Fruit fly (Drosophila melanogaster) whole organism, embryonic: ENCODE results near the gene CG11703.

Experiments used
- B-H2 ChIP-seq: fragments of 200-800 bp; sonication (Bioruptor generic); optimal IDR thresholded peaks from 2 replicates; lab custom pipeline; 2018; ENCODE audit warnings: missing biosample characterization, mild to moderate bottlenecking, missing genetic modification characterization
- Blimp-1 ChIP-seq: fragments of 200-800 bp; sonication (Bioruptor generic); optimal IDR thresholded peaks from 3 replicates; lab custom pipeline; 2018; ENCODE audit warnings: missing biosample characterization, missing genetic modification characterization, mild to moderate bottlenecking, moderate library complexity, missing genetic modification reagents
- CG10267 ChIP-seq: fragments of 200-800 bp; sonication (Bioruptor generic); optimal IDR thresholded peaks from 2 replicates; lab custom pipeline; 2018; ENCODE audit warnings: missing biosample characterization, mild to moderate bottlenecking, missing genetic modification characterization, moderate library complexity
- CG10274 ChIP-seq: fragments of 200-800 bp; sonication (Bioruptor generic); optimal IDR thresholded peaks from 3 replicates; lab custom pipeline; 2017; ENCODE audit warnings: missing biosample characterization, mild to moderate bottlenecking, missing genetic modification characterization
- CG11247 ChIP-seq: fragments of 200-800 bp; sonication (Bioruptor generic); IDR thresholded peaks from 2 replicates; pipeline ENCODE4 v1.3.6; 2022; ENCODE audit warnings: missing biosample characterization, missing genetic modification characterization
- CG12391 ChIP-seq: fragments of 200-800 bp; sonication (Bioruptor generic); optimal IDR thresholded peaks from 3 replicates; lab custom pipeline; 2018; ENCODE audit warnings: missing biosample characterization, mild to moderate bottlenecking, missing genetic modification characterization, moderate library complexity
- CG13424 ChIP-seq: fragments of 200-800 bp; sonication (Bioruptor generic); optimal IDR thresholded peaks from 2 replicates; lab custom pipeline; 2019; ENCODE audit warnings: missing biosample characterization, mild to moderate bottlenecking, missing genetic modification characterization, moderate library complexity
- CG13775 ChIP-seq: fragments of 200-800 bp; sonication (Bioruptor generic); optimal IDR thresholded peaks from 3 replicates; lab custom pipeline; 2017; ENCODE audit warnings: missing biosample characterization, mild to moderate bottlenecking, missing genetic modification characterization
- CG13894 ChIP-seq: fragments of 200-800 bp; sonication (Bioruptor generic); optimal IDR thresholded peaks from 3 replicates; lab custom pipeline; 2018; ENCODE audit warnings: missing biosample characterization, mild to moderate bottlenecking, missing genetic modification characterization, moderate library complexity
- CG14710 ChIP-seq: fragments of 200-800 bp; sonication (Bioruptor generic); optimal IDR thresholded peaks from 3 replicates; lab custom pipeline; 2019; ENCODE audit warnings: missing biosample characterization, mild to moderate bottlenecking, missing genetic modification characterization, moderate library complexity
- CG15479 ChIP-seq: fragments of 200-800 bp; sonication (Bioruptor generic); optimal IDR thresholded peaks from 3 replicates; lab custom pipeline; 2019; ENCODE audit warnings: missing biosample characterization, mild to moderate bottlenecking, missing genetic modification characterization, moderate library complexity
- CG15696 ChIP-seq: fragments of 200-800 bp; sonication (Bioruptor generic); optimal IDR thresholded peaks from 2 replicates; lab custom pipeline; 2019; ENCODE audit warnings: missing biosample characterization, mild to moderate bottlenecking, missing genetic modification characterization, moderate library complexity
- CG17328 ChIP-seq: fragments of 200-800 bp; sonication (Bioruptor generic); IDR thresholded peaks from 2 replicates; pipeline ENCODE4 v1.3.6; 2022; ENCODE audit warnings: missing biosample characterization, missing genetic modification characterization
- CG17385 ChIP-seq: fragments of 200-800 bp; sonication (Bioruptor generic); optimal IDR thresholded peaks from 3 replicates; lab custom pipeline; 2018; ENCODE audit warnings: missing biosample characterization, mild to moderate bottlenecking, missing genetic modification characterization
- CG2712 ChIP-seq: fragments of 200-800 bp; optimal IDR thresholded peaks from 3 replicates; lab custom pipeline; 2019; ENCODE audit warnings: missing biosample characterization, mild to moderate bottlenecking, missing genetic modification characterization, moderate library complexity
- CG30020 ChIP-seq: fragments of 200-800 bp; optimal IDR thresholded peaks from 2 replicates; lab custom pipeline; 2019; ENCODE audit warnings: missing biosample characterization, mild to moderate bottlenecking, missing genetic modification characterization, moderate library complexity
- CG4424 ChIP-seq: fragments of 200-800 bp; sonication (Bioruptor generic); optimal IDR thresholded peaks from 3 replicates; lab custom pipeline; 2016; ENCODE audit warnings: missing biosample characterization, missing genetic modification characterization
- CG6683 ChIP-seq: fragments of 200-800 bp; sonication (Bioruptor generic); optimal IDR thresholded peaks from 2 replicates; lab custom pipeline; 2017; ENCODE audit warnings: missing biosample characterization, mild to moderate bottlenecking, missing genetic modification characterization, missing genetic modification reagents
- CG6689 ChIP-seq: fragments of 200-800 bp; sonication (Bioruptor generic); IDR thresholded peaks from 2 replicates; pipeline ENCODE4 v1.3.6; 2022; ENCODE audit warnings: missing biosample characterization, missing genetic modification characterization
- CG7839 ChIP-seq: fragments of 200-800 bp; sonication (Bioruptor generic); optimal IDR thresholded peaks from 3 replicates; lab custom pipeline; 2018; ENCODE audit warnings: missing biosample characterization, mild to moderate bottlenecking, missing genetic modification characterization, moderate library complexity
- CoRest ChIP-seq: fragments of 200-800 bp; sonication (Bioruptor generic); optimal IDR thresholded peaks from 3 replicates; lab custom pipeline; 2018; ENCODE audit warnings: missing biosample characterization, mild to moderate bottlenecking, missing genetic modification characterization, moderate library complexity
- Dip2 ChIP-seq: fragments of 200-800 bp; sonication (Bioruptor generic); IDR thresholded peaks from 2 replicates; pipeline ENCODE4 v1.3.6; 2022; ENCODE audit warnings: missing biosample characterization, missing genetic modification characterization
- E2f1 ChIP-seq: fragments of 200-800 bp; sonication (Bioruptor generic); IDR thresholded peaks from 2 replicates; pipeline ENCODE4 v1.3.6; 2022; ENCODE audit warnings: missing biosample characterization, missing genetic modification characterization
- ERR ChIP-seq: fragments of 200-800 bp; sonication (Bioruptor generic); optimal IDR thresholded peaks from 2 replicates; lab custom pipeline; 2016; ENCODE audit warnings: missing biosample characterization, missing genetic modification characterization
- HHEX ChIP-seq: fragments of 200-800 bp; sonication (Bioruptor generic); optimal IDR thresholded peaks from 3 replicates; lab custom pipeline; 2017; ENCODE audit warnings: missing biosample characterization, mild to moderate bottlenecking, missing genetic modification characterization, missing genetic modification reagents
- Hmr ChIP-seq: fragments of 200-800 bp; sonication (Bioruptor generic); optimal IDR thresholded peaks from 3 replicates; lab custom pipeline; 2017; ENCODE audit warnings: mild to moderate bottlenecking, missing biosample characterization, missing genetic modification reagents, missing genetic modification characterization
- Kr ChIP-seq: fragments of 200-800 bp; sonication (Bioruptor generic); optimal IDR thresholded peaks from 2 replicates; lab custom pipeline; 2017; ENCODE audit warnings: missing biosample characterization, mild to moderate bottlenecking, missing genetic modification characterization
- Spps ChIP-seq: fragments of 200-800 bp; sonication (Bioruptor generic); optimal IDR thresholded peaks from 2 replicates; lab custom pipeline; 2018; ENCODE audit warnings: missing biosample characterization, mild to moderate bottlenecking, missing genetic modification characterization
- Taf1 ChIP-seq: fragments of 200-800 bp; sonication (Bioruptor generic); IDR thresholded peaks from 2 replicates; pipeline ENCODE4 v1.3.6; 2022; ENCODE audit warnings: missing biosample characterization, missing genetic modification characterization
- chinmo ChIP-seq: fragments of 200-800 bp; sonication (Bioruptor generic); IDR thresholded peaks from 4 replicates; pipeline ENCODE4 v1.3.6; 2022; ENCODE audit warnings: missing biosample characterization, missing genetic modification characterization; ENCODE audit not compliant: partially characterized antibody
- crol ChIP-seq: fragments of 200-800 bp; sonication (Bioruptor generic); IDR thresholded peaks from 2 replicates; pipeline ENCODE4 v1.3.6; 2022; ENCODE audit warnings: missing biosample characterization, missing genetic modification characterization
- en ChIP-seq: fragments of 200-800 bp; sonication (Bioruptor generic); optimal IDR thresholded peaks from 2 replicates; lab custom pipeline; 2016; ENCODE audit warnings: missing biosample characterization, missing genetic modification characterization
- eve ChIP-seq, 2 experiments: fragments of >200 bp; optimal IDR thresholded peaks; 2 replicates each; lab custom pipeline; 2017; ENCODE audit warnings: missing biosample characterization in 2 of 2, missing genetic modification characterization in 2 of 2
- fd96Cb ChIP-seq: fragments of 200-800 bp; sonication (Bioruptor generic); optimal IDR thresholded peaks from 2 replicates; lab custom pipeline; 2018; ENCODE audit warnings: missing biosample characterization, mild to moderate bottlenecking, missing genetic modification characterization, moderate library complexity
- gcm ChIP-seq: fragments of 200-800 bp; sonication (Bioruptor generic); optimal IDR thresholded peaks from 2 replicates; lab custom pipeline; 2019; ENCODE audit warnings: missing biosample characterization, mild to moderate bottlenecking, missing genetic modification characterization, moderate library complexity
- gro ChIP-seq: fragments of 200-800 bp; sonication (Bioruptor generic); optimal IDR thresholded peaks from 2 replicates; lab custom pipeline; 2016; ENCODE audit warnings: missing biosample characterization, missing genetic modification characterization
- mam ChIP-seq: fragments of 200-800 bp; sonication (Bioruptor generic); optimal IDR thresholded peaks from 3 replicates; lab custom pipeline; 2016; ENCODE audit warnings: missing biosample characterization, missing genetic modification characterization
- nmo ChIP-seq: fragments of 200-800 bp; sonication (Bioruptor generic); optimal IDR thresholded peaks from 2 replicates; lab custom pipeline; 2018; ENCODE audit warnings: missing biosample characterization, mild to moderate bottlenecking, missing genetic modification characterization, moderate library complexity
- peb ChIP-seq: fragments of 200-800 bp; sonication (Bioruptor generic); IDR thresholded peaks from 2 replicates; pipeline ENCODE4 v1.3.6; 2022; ENCODE audit warnings: missing biosample characterization, missing genetic modification characterization
- prd ChIP-seq, 3 experiments: fragments of >200 bp in 2 of 3; fragments of 200-800 bp in 1 of 3; sonication (Bioruptor generic) in 1 of 3; optimal IDR thresholded peaks in 2 of 3; IDR thresholded peaks in 1 of 3; 2 replicates in 2 of 3; 3 replicates in 1 of 3; pipeline versions ENCODE4 v1.3.6 to Lab custom; 2017 to 2022; ENCODE audit warnings: missing biosample characterization in 1 of 3, missing genetic modification characterization in 1 of 3
- psq ChIP-seq: fragments of 200-800 bp; sonication (Bioruptor generic); optimal IDR thresholded peaks from 2 replicates; lab custom pipeline; 2017; ENCODE audit warnings: missing biosample characterization, missing genetic modification characterization
- sc ChIP-seq, 3 experiments: fragments of >200 bp in 2 of 3; fragments of 200-800 bp in 1 of 3; sonication (Bioruptor generic) in 1 of 3; optimal IDR thresholded peaks; 2 replicates in 2 of 3; 3 replicates in 1 of 3; lab custom pipeline; 2017; ENCODE audit warnings: mild to moderate bottlenecking in 1 of 3, missing biosample characterization in 1 of 3, missing genetic modification characterization in 1 of 3, missing genetic modification reagents in 1 of 3
- sens ChIP-seq: fragments of 200-800 bp; sonication (Bioruptor generic); peaks from one replicate; lab custom pipeline; 2016; ENCODE audit warnings: missing biosample characterization, missing genetic modification characterization
- trem ChIP-seq: fragments of 200-800 bp; optimal IDR thresholded peaks from 3 replicates; lab custom pipeline; 2019; ENCODE audit warnings: missing biosample characterization, mild to moderate bottlenecking, missing genetic modification characterization, moderate library complexity
- twi ChIP-seq: fragments of 200-800 bp; optimal IDR thresholded peaks from 2 replicates; lab custom pipeline; 2019; ENCODE audit warnings: missing biosample characterization, mild to moderate bottlenecking, missing genetic modification characterization, moderate library complexity
- vfl ChIP-seq: fragments of 200-800 bp; sonication (Bioruptor generic); optimal IDR thresholded peaks from 2 replicates; lab custom pipeline; 2016; ENCODE audit warnings: missing biosample characterization, missing genetic modification characterization
- zen ChIP-seq: fragments of 200-800 bp; sonication (Bioruptor generic); optimal IDR thresholded peaks from 3 replicates; lab custom pipeline; 2018; ENCODE audit warnings: missing biosample characterization, mild to moderate bottlenecking, missing genetic modification characterization, moderate library complexity

Gene CG11703

dm6 chr3R:19228080-19228479, at the start of gene CG11703:
Gene CG11703, minus strand, starts transcription at chr3R:19228180.
- no peak for TF ChIP-seq sc (optimal IDR thresholded peaks at IDR 0.05; lab: Kevin White, UChicago)
- TF ChIP-seq sc (GFP tag; optimal IDR thresholded peaks at IDR 0.05; lab: Kevin White, UChicago) = no peak
- no peak for TF ChIP-seq psq (GFP tag; lab: Kevin White, UChicago)
- TF ChIP-seq CG4424 = no peak

DNA sequence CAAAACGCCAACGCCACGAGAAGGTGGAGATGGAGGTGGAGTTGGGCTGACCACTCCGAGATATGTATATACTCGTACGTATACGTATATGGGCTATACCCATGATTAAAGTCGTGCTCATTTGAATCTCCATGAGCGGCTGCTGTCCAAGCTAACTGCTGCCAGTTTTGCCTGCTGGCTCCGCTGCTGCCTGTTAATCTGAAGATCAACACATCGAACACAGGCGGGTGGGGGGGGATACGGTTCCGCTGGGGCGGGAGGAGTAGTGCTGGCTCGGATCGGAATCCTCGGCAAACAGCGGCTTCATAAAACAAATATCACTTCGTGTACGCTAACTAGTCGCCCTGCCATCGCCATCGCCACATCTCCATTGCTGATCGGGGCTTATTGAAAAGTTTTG, 48.2 kb upstream of the CG11703 start:
- no peak for TF ChIP-seq Kr
- no peak for TF ChIP-seq CG12391 (tag; lab: Kevin White, UChicago)
- peak; percentile 51 for TF ChIP-seq CG13894
- TF ChIP-seq trem (tag; lab: Kevin White, UChicago) = no peak
- no peak for TF ChIP-seq CG10267
- no peak for TF ChIP-seq vfl (GFP tag; lab: Kevin White, UChicago)
- no peak for TF ChIP-seq CG10274 (GFP tag; lab: Kevin White, UChicago)
- TF ChIP-seq gcm (GFP tag; lab: Kevin White, UChicago) = no peak
- TF ChIP-seq CG15696 (tag; lab: Kevin White, UChicago) = no peak
- no peak for TF ChIP-seq zen (tag; lab: Kevin White, UChicago)
- TF ChIP-seq Taf1 (GFP tag; lab: Robert Waterston, UW) = no peak
- no peak for TF ChIP-seq CG6683 (GFP tag; lab: Kevin White, UChicago)
- TF ChIP-seq ERR (GFP tag; lab: Kevin White, UChicago) = no peak
- TF ChIP-seq mam = no peak
- no peak for TF ChIP-seq fd96Cb
- peak; percentile 42 for TF ChIP-seq crol (GFP tag; lab: Robert Waterston, UW)
- TF ChIP-seq B-H2 (GFP tag; lab: Kevin White, UChicago) = no peak
- 0 out of 4 replicates have a peak, but pooled peaks have one; percentile 10 for TF ChIP-seq chinmo
- TF ChIP-seq CG15479 (GFP tag; lab: Kevin White, UChicago) = no peak

DNA sequence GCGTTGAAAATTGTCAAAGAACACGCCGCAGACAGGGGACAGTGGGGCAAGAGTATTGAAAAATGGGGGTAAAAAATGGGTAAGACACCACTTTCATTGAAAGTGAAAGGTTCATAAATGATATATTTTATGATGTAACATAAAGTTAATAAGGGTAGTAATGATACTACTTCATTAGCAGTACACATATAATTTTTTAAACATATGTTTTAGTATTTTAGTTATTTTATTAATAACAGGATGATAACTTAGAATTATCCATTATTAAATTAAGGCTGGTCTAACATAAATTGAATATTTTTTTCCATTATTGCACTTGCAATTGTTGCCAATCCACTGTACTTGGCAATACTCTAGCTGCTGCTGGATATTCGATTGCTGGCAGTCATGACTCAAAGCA, 46.0 kb upstream of the CG11703 start:
- TF ChIP-seq CG13775 (GFP tag; lab: Kevin White, UChicago) (peak; percentile 10), CG13424 (tag; lab: Kevin White, UChicago) (peak; percentile 25), CG17385 (GFP tag; lab: Kevin White, UChicago) (peak; percentile 24), sens (GFP tag; lab: Kevin White, UChicago) (peak; percentile 77), peb (GFP tag; lab: Robert Waterston, UW) (no peak), CG17328 (GFP tag; lab: Robert Waterston, UW) (peak; percentile 36; the same call in 1 of the 2 replicates), CG10267 (peak; percentile 32), prd (optimal IDR thresholded peaks at IDR 0.05; lab: Kevin White, UChicago) (no peak), prd (GFP tag; IDR thresholded peaks at IDR 0.05; lab: Robert Waterston, UW) (peak; percentile 47; the same call in 2 of the 3 replicates), HHEX (GFP tag; lab: Kevin White, UChicago) (no peak), gro (GFP tag; lab: Kevin White, UChicago) (no peak), Hmr (no peak), CoRest (tag; lab: Kevin White, UChicago) (peak; percentile 46), Blimp-1 (peak; percentile 69), CG14710 (tag; lab: Kevin White, UChicago) (peak; percentile 40), Dip2 (GFP tag; lab: Robert Waterston, UW) (no peak), CG11247 (no peak), eve (GFP tag; optimal IDR thresholded peaks at IDR 0.05; lab: Kevin White, UChicago) (peak in 1 of 2 experiments; percentile 44), Spps (peak; percentile 32), psq (GFP tag; lab: Kevin White, UChicago) (no peak), nmo (GFP tag; lab: Kevin White, UChicago) (peak; percentile 65), CG6689 (GFP tag; lab: Robert Waterston, UW) (peak; percentile 18; the same call in 1 of the 2 replicates), CG30020 (tag; lab: Kevin White, UChicago) (no peak), E2f1 (GFP tag; lab: Robert Waterston, UW) (0 out of 2 replicates have a peak, but pooled peaks have one; percentile 10), twi (tag; lab: Kevin White, UChicago) (no peak), CG4424 (peak; percentile 29), en (GFP tag; lab: Kevin White, UChicago) (no peak), CG2712 (tag; lab: Kevin White, UChicago) (peak; percentile 60), CG7839 (tag; lab: Kevin White, UChicago) (peak; percentile 37)
